Fruit fly (Drosophila melanogaster) whole organism, embryonic: ENCODE data around the gene CG4278.
A peak's percentile ranks its signal among the peaks of the same experiment; 100 is the strongest.

Experiments
- Atf3 ChIP-seq: fragments of 200-800 bp; sonication (Bioruptor generic); optimal IDR thresholded peaks from 3 replicates; lab custom pipeline; 2016; ENCODE audit warnings: missing biosample characterization, missing genetic modification characterization
- Awh ChIP-seq: fragments of 200-800 bp; sonication (Bioruptor generic); IDR thresholded peaks from 2 replicates; pipeline ENCODE4, ENCODE4 v1.3.6; 2022; ENCODE audit warnings: missing biosample characterization, missing genetic modification characterization
- CG10565 ChIP-seq: fragments of 200-800 bp; sonication (Bioruptor generic); optimal IDR thresholded peaks from 3 replicates; lab custom pipeline; 2016; ENCODE audit warnings: missing biosample characterization, mild to moderate bottlenecking, missing genetic modification characterization
- CG11247 ChIP-seq: fragments of 200-800 bp; sonication (Bioruptor generic); IDR thresholded peaks from 2 replicates; pipeline ENCODE4 v1.3.6; 2022; ENCODE audit warnings: missing biosample characterization, missing genetic modification characterization
- CG11723 ChIP-seq: fragments of 200-800 bp; sonication (Bioruptor generic); optimal IDR thresholded peaks from 2 replicates; lab custom pipeline; 2017; ENCODE audit warnings: missing biosample characterization, mild to moderate bottlenecking, missing genetic modification characterization
- CG12236 ChIP-seq: fragments of 200-800 bp; sonication (Bioruptor generic); optimal IDR thresholded peaks from 2 replicates; lab custom pipeline; 2016; ENCODE audit warnings: missing biosample characterization, missing genetic modification characterization
- CG13894 ChIP-seq: fragments of 200-800 bp; sonication (Bioruptor generic); optimal IDR thresholded peaks from 3 replicates; lab custom pipeline; 2018; ENCODE audit warnings: missing biosample characterization, mild to moderate bottlenecking, missing genetic modification characterization, moderate library complexity
- CG17359 ChIP-seq: fragments of 200-800 bp; sonication (Bioruptor generic); optimal IDR thresholded peaks from 3 replicates; lab custom pipeline; 2018; ENCODE audit warnings: missing biosample characterization, mild to moderate bottlenecking, missing genetic modification characterization, moderate library complexity
- CG17361 ChIP-seq: fragments of 200-800 bp; sonication (Bioruptor generic); IDR thresholded peaks from 3 replicates; pipeline ENCODE4 v1.3.6; 2022; ENCODE audit warnings: missing biosample characterization, missing genetic modification characterization
- CG18011 ChIP-seq: fragments of 200-800 bp; sonication (Bioruptor generic); optimal IDR thresholded peaks from 2 replicates; lab custom pipeline; 2017; ENCODE audit warnings: missing biosample characterization, missing genetic modification characterization, mild to moderate bottlenecking, moderate library complexity, missing genotype
- CG2120 ChIP-seq: fragments of 200-800 bp; sonication (Bioruptor generic); optimal IDR thresholded peaks from 3 replicates; lab custom pipeline; 2016; ENCODE audit warnings: missing biosample characterization, missing genetic modification characterization
- CG30431 ChIP-seq: fragments of 200-800 bp; sonication (Bioruptor generic); optimal IDR thresholded peaks from 2 replicates; lab custom pipeline; 2017; ENCODE audit warnings: missing biosample characterization, missing genetic modification characterization
- CG3163 ChIP-seq: fragments of 200-800 bp; sonication (Bioruptor generic); optimal IDR thresholded peaks from 3 replicates; lab custom pipeline; 2016; ENCODE audit warnings: missing biosample characterization, missing genetic modification characterization
- CG3838 ChIP-seq: fragments of 200-800 bp; sonication (Bioruptor generic); optimal IDR thresholded peaks from 3 replicates; lab custom pipeline; 2016; ENCODE audit warnings: missing biosample characterization, missing genetic modification characterization
- CG7928 ChIP-seq: fragments of 200-800 bp; sonication (Bioruptor generic); optimal IDR thresholded peaks from 2 replicates; lab custom pipeline; 2017; ENCODE audit warnings: missing biosample characterization, mild to moderate bottlenecking, missing genetic modification characterization
- CG8924 ChIP-seq: fragments of 200-800 bp; optimal IDR thresholded peaks from 3 replicates; lab custom pipeline; 2019; ENCODE audit warnings: missing biosample characterization, mild to moderate bottlenecking, missing genetic modification characterization, moderate library complexity
- CG9797 ChIP-seq: fragments of 200-800 bp; sonication (Bioruptor generic); optimal IDR thresholded peaks from 3 replicates; lab custom pipeline; 2018; ENCODE audit warnings: missing biosample characterization, mild to moderate bottlenecking, missing genetic modification characterization
- CG9817 ChIP-seq: fragments of 200-800 bp; sonication (Bioruptor generic); optimal IDR thresholded peaks from 2 replicates; lab custom pipeline; 2018; ENCODE audit warnings: missing biosample characterization, mild to moderate bottlenecking, missing genetic modification characterization, moderate library complexity
- Camta ChIP-seq: fragments of 200-800 bp; sonication (Bioruptor generic); optimal IDR thresholded peaks from 2 replicates; lab custom pipeline; 2016; ENCODE audit warnings: missing biosample characterization, missing genetic modification characterization
- Dip3 ChIP-seq: fragments of 200-800 bp; sonication (Bioruptor generic); optimal IDR thresholded peaks from 3 replicates; lab custom pipeline; 2016; ENCODE audit warnings: missing biosample characterization, missing genetic modification characterization
- Eip74EF ChIP-seq, 2 experiments: fragments of 200-800 bp in 1 of 2; fragments of >200 bp in 1 of 2; sonication (Bioruptor generic) in 1 of 2; optimal IDR thresholded peaks; 2 replicates each; lab custom pipeline; 2017 to 2019; ENCODE audit warnings: missing biosample characterization in 2 of 2, missing genetic modification characterization in 2 of 2, mild to moderate bottlenecking in 1 of 2, moderate library complexity in 1 of 2
- GATAe ChIP-seq: fragments of 200-800 bp; sonication (Bioruptor generic); conservative IDR thresholded peaks from 2 replicates; pipeline ENCODE4 v1.3.6; 2022; ENCODE audit warnings: missing biosample characterization, missing genetic modification characterization
- Hr3 ChIP-seq: fragments of 200-800 bp; sonication (Bioruptor generic); optimal IDR thresholded peaks from 3 replicates; lab custom pipeline; 2016; ENCODE audit warnings: missing biosample characterization, missing genetic modification characterization
- NC2β ChIP-seq: fragments of 200-800 bp; sonication (Bioruptor generic); optimal IDR thresholded peaks from 2 replicates; lab custom pipeline; 2016; ENCODE audit warnings: missing biosample characterization, missing genetic modification characterization
- Pdp1 ChIP-seq, 2 experiments: fragments of 200-800 bp; sonication (Bioruptor generic); optimal IDR thresholded peaks; 3 replicates each; lab custom pipeline; 2016; ENCODE audit warnings: missing biosample characterization in 2 of 2, missing genetic modification characterization in 2 of 2, mild to moderate bottlenecking in 1 of 2, moderate library complexity in 1 of 2
- Sox102F ChIP-seq: fragments of 200-800 bp; sonication (Bioruptor generic); optimal IDR thresholded peaks from 2 replicates; lab custom pipeline; 2018; ENCODE audit warnings: missing biosample characterization, mild to moderate bottlenecking, missing genetic modification characterization, moderate library complexity
- ac ChIP-seq: fragments of 200-800 bp; sonication (Bioruptor generic); optimal IDR thresholded peaks from 3 replicates; lab custom pipeline; 2017; ENCODE audit warnings: missing biosample characterization, mild to moderate bottlenecking, missing genetic modification characterization
- ap ChIP-seq: fragments of 200-800 bp; sonication (Bioruptor generic); IDR thresholded peaks from 2 replicates; pipeline ENCODE4 v1.3.6; 2022; ENCODE audit warnings: missing biosample characterization, missing genetic modification characterization
- bcd ChIP-seq: fragments of 200-800 bp; sonication (Bioruptor generic); optimal IDR thresholded peaks from 2 replicates; lab custom pipeline; 2017; ENCODE audit warnings: missing biosample characterization, mild to moderate bottlenecking, missing genetic modification characterization
- cato ChIP-seq: fragments of 200-800 bp; sonication (Bioruptor generic); optimal IDR thresholded peaks from 2 replicates; lab custom pipeline; 2016; ENCODE audit warnings: missing biosample characterization, missing genetic modification characterization, borderline replicate concordance
- caup ChIP-seq: fragments of 200-800 bp; sonication (Bioruptor generic); optimal IDR thresholded peaks from 3 replicates; lab custom pipeline; 2017; ENCODE audit warnings: missing biosample characterization, mild to moderate bottlenecking, missing genetic modification characterization, moderate library complexity; ENCODE audit not compliant: severe bottlenecking
- dimm ChIP-seq: fragments of 200-800 bp; sonication (Bioruptor generic); IDR thresholded peaks from 2 replicates; pipeline ENCODE4 v1.3.6; 2022; ENCODE audit warnings: missing biosample characterization, missing genetic modification characterization
- ems ChIP-seq: fragments of 200-800 bp; sonication (Bioruptor generic); optimal IDR thresholded peaks from 3 replicates; lab custom pipeline; 2016; ENCODE audit warnings: missing biosample characterization, missing genetic modification characterization
- eve ChIP-seq, 2 experiments: fragments of >200 bp; optimal IDR thresholded peaks; 2 replicates each; lab custom pipeline; 2017; ENCODE audit warnings: missing biosample characterization in 2 of 2, missing genetic modification characterization in 2 of 2
- fd102C ChIP-seq: fragments of 200-800 bp; sonication (Bioruptor generic); optimal IDR thresholded peaks from 2 replicates; lab custom pipeline; 2018; ENCODE audit warnings: missing biosample characterization, mild to moderate bottlenecking, missing genetic modification characterization, moderate library complexity
- jing ChIP-seq: fragments of 200-800 bp; sonication (Bioruptor generic); optimal IDR thresholded peaks from 2 replicates; lab custom pipeline; 2018; ENCODE audit warnings: missing biosample characterization, mild to moderate bottlenecking, missing genetic modification characterization
- kni ChIP-seq: fragments of 200-800 bp; sonication (Bioruptor generic); optimal IDR thresholded peaks from 3 replicates; lab custom pipeline; 2017; ENCODE audit warnings: mild to moderate bottlenecking, missing biosample characterization, missing genetic modification reagents, missing genetic modification characterization
- lab ChIP-seq: fragments of 200-800 bp; sonication (Bioruptor generic); optimal IDR thresholded peaks from 3 replicates; lab custom pipeline; 2017; ENCODE audit warnings: missing biosample characterization, missing genetic modification characterization, mild to moderate bottlenecking, moderate library complexity, missing genetic modification reagents
- maf-S ChIP-seq: fragments of 200-800 bp; sonication (Bioruptor generic); optimal IDR thresholded peaks from 2 replicates; lab custom pipeline; 2016; ENCODE audit warnings: missing biosample characterization, missing genetic modification characterization
- mam ChIP-seq: fragments of 200-800 bp; sonication (Bioruptor generic); optimal IDR thresholded peaks from 3 replicates; lab custom pipeline; 2016; ENCODE audit warnings: missing biosample characterization, missing genetic modification characterization
- nmo ChIP-seq: fragments of 200-800 bp; sonication (Bioruptor generic); optimal IDR thresholded peaks from 2 replicates; lab custom pipeline; 2018; ENCODE audit warnings: missing biosample characterization, mild to moderate bottlenecking, missing genetic modification characterization, moderate library complexity
- run ChIP-seq: fragments of 200-800 bp; sonication (Bioruptor generic); optimal IDR thresholded peaks from 3 replicates; lab custom pipeline; 2018; ENCODE audit warnings: missing biosample characterization, mild to moderate bottlenecking, missing genetic modification characterization
- slou ChIP-seq: fragments of 200-800 bp; sonication (Bioruptor generic); optimal IDR thresholded peaks from 3 replicates; lab custom pipeline; 2016; ENCODE audit warnings: missing biosample characterization, missing genetic modification characterization
- sqz ChIP-seq: fragments of 200-800 bp; sonication (Bioruptor generic); optimal IDR thresholded peaks from 3 replicates; lab custom pipeline; 2018; ENCODE audit warnings: missing biosample characterization, mild to moderate bottlenecking, missing genetic modification characterization
- tna ChIP-seq: fragments of 200-800 bp; sonication (Bioruptor generic); IDR thresholded peaks from 2 replicates; pipeline ENCODE4 v1.3.6; 2022; ENCODE audit warnings: missing biosample characterization, missing genetic modification characterization; ENCODE audit not compliant: partially characterized antibody
- wek ChIP-seq: fragments of 200-800 bp; sonication (Bioruptor generic); optimal IDR thresholded peaks from 3 replicates; lab custom pipeline; 2018; ENCODE audit warnings: missing biosample characterization, mild to moderate bottlenecking, missing genetic modification characterization, moderate library complexity
- zen ChIP-seq: fragments of 200-800 bp; sonication (Bioruptor generic); optimal IDR thresholded peaks from 3 replicates; lab custom pipeline; 2018; ENCODE audit warnings: missing biosample characterization, mild to moderate bottlenecking, missing genetic modification characterization, moderate library complexity

The CG4278 gene

dm6 chr2L:16352585-16353580 is 26.0 kb downstream of the CG4278 start, which contains the start of the genes Hyls1, chif and CG4455 (continued):
- TF ChIP-seq mam (GFP tag; lab: Kevin White, UChicago) (no peak), CG9817 (tag; lab: Kevin White, UChicago) (peak; percentile 28), maf-S (GFP tag; lab: Kevin White, UChicago) (no peak), zen (tag; lab: Kevin White, UChicago) (no peak), Hr3 (peak; percentile 46), Atf3 (GFP tag; lab: Kevin White, UChicago) (no peak), kni (GFP tag; lab: Kevin White, UChicago) (no peak), Awh (GFP tag; lab: Robert Waterston, UW) (no peak), CG8924 (peak; percentile 27), ems (GFP tag; lab: Kevin White, UChicago) (peak; percentile 21), Pdp1 (GFP tag; optimal IDR thresholded peaks at IDR 0.05; lab: Kevin White, UChicago) (peak in 1 of 2 experiments; percentile 7), Eip74EF (GFP tag; optimal IDR thresholded peaks at IDR 0.05; lab: Kevin White, UChicago) (no peak), wek (GFP tag; lab: Kevin White, UChicago) (no peak), ac (no peak), bcd (GFP tag; lab: Kevin White, UChicago) (peak; percentile 58), CG18011 (GFP tag; lab: Kevin White, UChicago) (no peak), eve (GFP tag; optimal IDR thresholded peaks at IDR 0.05; lab: Kevin White, UChicago) (peak in 1 of 2 experiments; percentile 66), CG7928 (peak; percentile 57), CG30431 (GFP tag; lab: Kevin White, UChicago) (no peak), caup (GFP tag; lab: Kevin White, UChicago) (peak; percentile 20), cato (GFP tag; lab: Kevin White, UChicago) (no peak), CG13894 (no peak), Camta (GFP tag; lab: Kevin White, UChicago) (no peak), CG3163 (no peak), ap (GFP tag; lab: Robert Waterston, UW) (no peak), run (peak; percentile 5), CG9797 (GFP tag; lab: Kevin White, UChicago) (peak; percentile 41), CG3838 (GFP tag; lab: Kevin White, UChicago) (peak; percentile 17), CG2120 (peak; percentile 43), jing (GFP tag; lab: Kevin White, UChicago) (no peak), Dip3 (GFP tag; lab: Kevin White, UChicago) (no peak), CG17361 (GFP tag; lab: Robert Waterston, UW) (peak; percentile 59; the same call in 2 of the 3 replicates), fd102C (no peak), NC2β (GFP tag; lab: Kevin White, UChicago) (no peak), Sox102F (peak; percentile 4), slou (peak; percentile 13), CG11247 (GFP tag; lab: Robert Waterston, UW) (no peak), nmo (peak; percentile 72), CG11723 (peak; percentile 32), sqz (GFP tag; lab: Kevin White, UChicago) (peak; percentile 15), CG10565 (GFP tag; lab: Kevin White, UChicago) (no peak), CG17359 (tag; lab: Kevin White, UChicago) (no peak), tna (GFP tag; lab: Robert Waterston, UW) (peak; percentile 61; the same call in 1 of the 2 replicates), dimm (no peak), lab (GFP tag; lab: Kevin White, UChicago) (peak; percentile 29), GATAe (GFP tag; lab: Robert Waterston, UW) (no peak), CG12236 (GFP tag; lab: Kevin White, UChicago) (no peak)
